Fruit fly (Drosophila melanogaster): ENCODE data around the gene Rac1.
A peak's percentile ranks its signal among the peaks of the same experiment; 100 is the strongest.

Rac1 gene

dm6 chr3L:1335428-1335764 is 32.9 kb upstream of the Rac1 start (continued):
- TF ChIP-seq Xbp1 (GFP tag; optimal IDR thresholded peaks at IDR 0.05) (peak; percentile 43), Med (GFP tag) (peak; percentile 94), bowl (GFP tag; IDR thresholded peaks at IDR 0.05) (peak; percentile 49; the same call in 1 of the 2 replicates), btn (GFP tag; optimal IDR thresholded peaks at IDR 0.05) (no peak), CG31365 (tag; optimal IDR thresholded peaks at IDR 0.05) (peak; percentile 7), Hr51 (GFP tag; optimal IDR thresholded peaks at IDR 0.05) (peak in 1 of 2 experiments; percentile 36), Ets65A (GFP tag) (peak; percentile 77), CG10462 (GFP tag; optimal IDR thresholded peaks at IDR 0.05) (peak; percentile 6), CG7839 (tag; optimal IDR thresholded peaks at IDR 0.05) (peak; percentile 21), oc (tag; optimal IDR thresholded peaks at IDR 0.05) (no peak), sug (tag; optimal IDR thresholded peaks at IDR 0.05) (no peak), HLH3B (GFP tag; IDR thresholded peaks at IDR 0.05) (peak; percentile 47; the same call in 1 of the 2 replicates), chinmo (GFP tag; IDR thresholded peaks at IDR 0.05; ENCODE audit: partially characterized antibody) (peak; percentile 66; the same call in 1 of the 4 replicates), slbo (GFP tag; IDR thresholded peaks at IDR 0.05) (peak; percentile 82), CG42726 (GFP tag; IDR thresholded peaks at IDR 0.05; ENCODE audit: partially characterized antibody) (no peak), exex (tag; optimal IDR thresholded peaks at IDR 0.05) (no peak), CG14014 (GFP tag; IDR thresholded peaks at IDR 0.05) (peak; percentile 65; the same call in 1 of the 2 replicates), Fer1 (GFP tag; optimal IDR thresholded peaks at IDR 0.05) (peak; percentile 66), Mrtf (GFP tag; IDR thresholded peaks at IDR 0.05) (peak; percentile 72; the same call in 2 of the 3 replicates), CG9817 (tag; optimal IDR thresholded peaks at IDR 0.05) (peak; percentile 15)

- TF ChIP-seq repo (GFP tag; optimal IDR thresholded peaks at IDR 0.05) (peak; percentile 74), HLH54F (GFP tag; optimal IDR thresholded peaks at IDR 0.05) (peak; percentile 93), sima (GFP tag; optimal IDR thresholded peaks at IDR 0.05) (peak; percentile 55), CG16779 (GFP tag; IDR thresholded peaks at IDR 0.05) (peak; percentile 71), CG12942 (GFP tag; optimal IDR thresholded peaks at IDR 0.05) (peak; percentile 90), sim (GFP tag; IDR thresholded peaks at IDR 0.05) (no peak), dati (GFP tag; IDR thresholded peaks at IDR 0.05) (no peak), CG11247 (GFP tag; IDR thresholded peaks at IDR 0.05) (peak; percentile 85), odd (GFP tag; optimal IDR thresholded peaks at IDR 0.05) (peak; percentile 37), CG9797 (GFP tag; optimal IDR thresholded peaks at IDR 0.05) (peak; percentile 98), CG15696 (tag; optimal IDR thresholded peaks at IDR 0.05) (peak; percentile 92), dmrt99B (tag; optimal IDR thresholded peaks at IDR 0.05) (no peak), Max (GFP tag; optimal IDR thresholded peaks at IDR 0.05) (peak; percentile 92), CG2129 (GFP tag; IDR thresholded peaks at IDR 0.05; ENCODE audit: partially characterized antibody) (no peak), CG13894 (tag; optimal IDR thresholded peaks at IDR 0.05) (peak; percentile 92), Sry-δ (GFP tag; optimal IDR thresholded peaks at IDR 0.05) (peak; percentile 70), CG3407 (GFP tag; optimal IDR thresholded peaks at IDR 0.05) (peak; percentile 49), ase (GFP tag; IDR thresholded peaks at IDR 0.05) (peak; percentile 57; the same call in 1 of the 3 replicates), CG14014 (GFP tag; IDR thresholded peaks at IDR 0.05) (peak; percentile 87), Sox102F (GFP tag; optimal IDR thresholded peaks at IDR 0.05) (peak; percentile 84), CG3163 (GFP tag; optimal IDR thresholded peaks at IDR 0.05) (peak; percentile 77), wdn (GFP tag; IDR thresholded peaks at IDR 0.05) (peak; percentile 58), inv (GFP tag; IDR thresholded peaks at IDR 0.05; ENCODE audit: partially characterized antibody) (no peak; the same call in 1 of the 2 replicates), ap (GFP tag; IDR thresholded peaks at IDR 0.05) (peak; percentile 54; the same call in 1 of the 2 replicates), CG4730 (GFP tag; IDR thresholded peaks at IDR 0.05) (peak; percentile 60), crol (GFP tag; IDR thresholded peaks at IDR 0.05) (peak; percentile 33; the same call in 1 of the 2 replicates), E2f1 (GFP tag; IDR thresholded peaks at IDR 0.05) (peak; percentile 79), CG14710 (tag; optimal IDR thresholded peaks at IDR 0.05) (peak; percentile 95), pita (GFP tag; optimal IDR thresholded peaks at IDR 0.05) (no peak)
These were observed 32.3 kb upstream of the Rac1 start, which contains the start of the genes Hmbs and CG2211 for dm6 chr3L:1334571-1335427. Gene Hmbs, plus strand, starts transcription at chr3L:1334889. Gene CG2211, minus strand, starts transcription at chr3L:1335359.

Data from whole organism, embryonic.